Worm (Caenorhabditis elegans): ENCODE data around the gene CC8.2.

Gene CC8.2

DNA sequence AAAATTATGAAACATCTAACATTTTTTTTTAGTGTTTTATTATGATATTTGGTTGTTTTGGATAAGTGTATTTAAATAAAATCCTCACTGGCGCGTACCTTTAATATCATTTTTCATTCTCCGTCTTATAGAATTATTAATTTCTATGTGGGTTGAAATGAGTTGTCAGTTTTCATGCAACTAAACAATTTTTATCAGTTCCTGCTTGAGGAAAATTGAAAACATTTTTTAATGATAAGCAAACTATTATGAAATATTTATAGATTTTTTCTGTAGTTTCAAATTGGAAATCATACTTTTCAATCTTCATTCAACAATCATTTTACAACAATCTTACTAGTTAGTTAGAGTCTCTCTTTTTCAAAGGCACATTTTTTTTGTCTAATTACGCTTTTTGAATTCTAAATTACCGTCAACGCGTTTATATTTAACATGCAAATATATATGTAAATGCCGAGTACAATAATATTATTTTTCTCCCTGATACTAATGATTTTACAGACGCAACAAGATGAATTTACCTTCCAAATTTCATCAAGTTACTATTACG lies 42.1 kb downstream of the CC8.2 start, which contains the start of the genes Y37E11B.10 and kgb-2:
Gene Y37E11B.10 (minus strand): TSS at position 182 of the 550 bp plus-strand sequence.
Gene kgb-2 (plus strand): TSS at position 500 of the 550 bp plus-strand sequence.
- TF ChIP-seq hmg-1.1 (GFP tag; IDR thresholded peaks at IDR 0.05) (no peak), ZK546.5 (tag; optimal IDR thresholded peaks at IDR 0.05) (no peak), ctbp-1 (GFP tag; IDR thresholded peaks at IDR 0.05) (no peak), hlh-11 (tag; optimal IDR thresholded peaks at IDR 0.05) (no peak), duxl-1 (tag; optimal IDR thresholded peaks at IDR 0.05; ENCODE audit: poor library complexity) (no peak), aha-1 (tag) (no peak), T20F7.1 (GFP tag; optimal IDR thresholded peaks at IDR 0.05) (no peak), arid-1 (GFP tag; conservative IDR thresholded peaks at IDR 0.05) (no peak), attf-4 (tag; optimal IDR thresholded peaks at IDR 0.05) (no peak), cey-2 (tag; optimal IDR thresholded peaks at IDR 0.05; ENCODE audit: borderline replicate concordance, insufficient read depth) (no peak), pqm-1 (tag; optimal IDR thresholded peaks at IDR 0.05) (peak; percentile 39), ceh-44 (GFP tag; IDR thresholded peaks at IDR 0.05) (no peak), ceh-20 (GFP tag; IDR thresholded peaks at IDR 0.05) (no peak), nhr-25 (tag; optimal IDR thresholded peaks at IDR 0.05; ENCODE audit: borderline replicate concordance, insufficient read depth) (no peak), spr-3 (GFP tag; optimal IDR thresholded peaks at IDR 0.05) (no peak), nhr-28 (tag; optimal IDR thresholded peaks at IDR 0.05) (peak; percentile 67), dve-1 (tag; optimal IDR thresholded peaks at IDR 0.05; ENCODE audit: insufficient read depth) (peak; percentile 8), daf-19 (GFP tag; conservative IDR thresholded peaks at IDR 0.05) (no peak), daf-16 (GFP tag; optimal IDR thresholded peaks at IDR 0.05) (no peak), daf-16 (tag; optimal IDR thresholded peaks at IDR 0.05) (peak; percentile 71), ceh-82 (tag; optimal IDR thresholded peaks at IDR 0.05) (no peak), egl-43 (GFP tag; IDR thresholded peaks at IDR 0.05) (no peak), nhr-42 (GFP tag; IDR thresholded peaks at IDR 0.05) (no peak), nhr-102 (tag; optimal IDR thresholded peaks at IDR 0.05) (no peak), ceh-32 (tag; optimal IDR thresholded peaks at IDR 0.05; ENCODE audit: poor library complexity) (no peak), nhr-10 (tag; optimal IDR thresholded peaks at IDR 0.05) (no peak), ceh-62 (tag; optimal IDR thresholded peaks at IDR 0.05) (no peak)

DNA sequence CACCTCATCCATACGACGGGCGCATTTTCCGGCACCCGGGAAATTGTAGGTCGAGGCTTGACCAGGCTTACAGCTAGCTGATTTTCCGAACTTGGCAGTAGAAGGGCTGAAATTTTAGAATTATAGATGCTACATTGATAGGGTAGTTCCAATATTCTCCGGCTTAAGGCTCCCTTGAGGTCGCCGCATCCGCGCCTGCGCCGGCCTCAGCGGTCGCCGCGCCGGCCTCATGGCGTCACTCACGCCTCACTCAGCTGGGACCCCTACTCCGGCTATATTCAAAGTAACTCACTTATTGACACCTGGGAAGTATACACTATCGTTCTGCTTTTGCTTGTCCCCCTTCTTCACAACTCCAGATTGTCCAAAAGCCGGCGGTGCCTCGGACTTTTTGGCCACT lies 44.4 kb downstream of the CC8.2 start:
- TF ChIP-seq lin-38 (GFP tag; IDR thresholded peaks at IDR 0.05) (no peak), ceh-32 (tag; optimal IDR thresholded peaks at IDR 0.05; ENCODE audit: poor library complexity) (no peak), nhr-28 (tag; optimal IDR thresholded peaks at IDR 0.05) (no peak), lin-13 (GFP tag; optimal IDR thresholded peaks at IDR 0.05) (no peak), unc-62 (GFP tag; optimal IDR thresholded peaks at IDR 0.05 in 1 of 2) (no peak), unc-62 (tag; optimal IDR thresholded peaks at IDR 0.05) (no peak), set-16 (GFP tag; IDR thresholded peaks at IDR 0.05) (peak; percentile 89), unc-130 (GFP tag; optimal IDR thresholded peaks at IDR 0.05) (no peak), lim-7 (GFP tag; IDR thresholded peaks at IDR 0.05) (0 out of 2 replicates have a peak, but pooled peaks have one; percentile 56)

DNA sequence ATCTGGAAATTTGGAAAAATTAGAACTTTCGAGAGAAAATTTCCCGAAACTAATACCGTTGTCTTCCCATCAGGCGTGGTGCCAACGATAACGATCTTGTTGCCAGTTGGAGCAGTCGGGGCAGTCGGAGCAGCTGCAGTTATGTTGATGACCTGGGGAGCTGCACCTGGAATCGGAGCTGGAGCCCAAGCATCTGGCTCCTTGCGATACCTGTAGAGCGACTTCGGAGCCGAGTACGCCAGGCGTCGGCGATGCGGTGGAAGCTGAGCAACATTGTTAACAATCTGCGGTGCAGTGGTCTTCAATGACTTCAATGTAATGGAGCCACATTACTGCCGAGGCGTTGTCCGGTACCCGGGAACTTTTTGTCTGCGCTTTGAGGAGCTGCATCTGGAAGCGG lies 46.6 kb downstream of the CC8.2 start:
- TF ChIP-seq F44E2.7 (GFP tag; IDR thresholded peaks at IDR 0.05) (no peak), duxl-1 (tag; optimal IDR thresholded peaks at IDR 0.05; ENCODE audit: poor library complexity) (no peak), madf-5 (GFP tag; IDR thresholded peaks at IDR 0.05) (no peak), zip-11 (GFP tag; IDR thresholded peaks at IDR 0.05) (no peak), tag-97 (GFP tag; IDR thresholded peaks at IDR 0.05) (no peak), skn-1 (tag; optimal IDR thresholded peaks at IDR 0.05) (no peak), nhr-10 (tag; optimal IDR thresholded peaks at IDR 0.05) (no peak), Y48G9A.11 (GFP tag; IDR thresholded peaks at IDR 0.05) (no peak), set-16 (GFP tag; IDR thresholded peaks at IDR 0.05) (peak; percentile 80), aha-1 (tag) (peak; percentile 87), arid-1 (GFP tag; conservative IDR thresholded peaks at IDR 0.05) (no peak), T26A8.4 (GFP tag; IDR thresholded peaks at IDR 0.05) (no peak)
